Fruit fly (Drosophila melanogaster): ENCODE data around the gene CG31156.

Gene CG31156

dm6 chr3R:22596450-22596849, 17.0 kb downstream of the CG31156 start (continued):
- TF ChIP-seq CG13296 (GFP tag; optimal IDR thresholded peaks at IDR 0.05), result peak; percentile 56
- peak; percentile 43 for TF ChIP-seq unpg (GFP tag; optimal IDR thresholded peaks at IDR 0.05)
- TF ChIP-seq gsb (GFP tag; IDR thresholded peaks at IDR 0.05), result peak; percentile 22; the same call in 1 of the 2 replicates
- TF ChIP-seq CG11695 (GFP tag; IDR thresholded peaks at IDR 0.05), result peak; percentile 73; the same call in 2 of the 3 replicates
- peak; percentile 21 for TF ChIP-seq ewg (GFP tag; optimal IDR thresholded peaks at IDR 0.05)
- TF ChIP-seq Med (GFP tag), result peak; percentile 93
- peak; percentile 79 for TF ChIP-seq Xrp1 (GFP tag; IDR thresholded peaks at IDR 0.05)
- 0 out of 2 replicates have a peak, but pooled peaks have one; percentile 12 for TF ChIP-seq CG31441 (GFP tag; IDR thresholded peaks at IDR 0.05)
- peak; percentile 59 for TF ChIP-seq CG17359 (tag; optimal IDR thresholded peaks at IDR 0.05)
- TF ChIP-seq Awh (GFP tag; IDR thresholded peaks at IDR 0.05), result peak; percentile 80
- TF ChIP-seq slp2 (GFP tag; optimal IDR thresholded peaks at IDR 0.05), result no peak
- TF ChIP-seq CG11093 (GFP tag; IDR thresholded peaks at IDR 0.05), result peak; percentile 7; the same call in 1 of the 3 replicates
- TF ChIP-seq CG12391 (tag; optimal IDR thresholded peaks at IDR 0.05), result peak; percentile 11
- TF ChIP-seq CG34376 (GFP tag; optimal IDR thresholded peaks at IDR 0.05), result peak; percentile 33
- TF ChIP-seq CG12236 (GFP tag; optimal IDR thresholded peaks at IDR 0.05), result peak; percentile 53
- peak; percentile 21; the same call in 1 of the 3 replicates for TF ChIP-seq row (GFP tag; IDR thresholded peaks at IDR 0.05)
- no peak for TF ChIP-seq H2.0 (GFP tag; IDR thresholded peaks at IDR 0.05)
- TF ChIP-seq caup (GFP tag; optimal IDR thresholded peaks at IDR 0.05; ENCODE audit: severe bottlenecking), result peak; percentile 62
- TF ChIP-seq fd64A (GFP tag; optimal IDR thresholded peaks at IDR 0.05), result peak; percentile 70
- peak; percentile 32 for TF ChIP-seq CG10366 (GFP tag; IDR thresholded peaks at IDR 0.05)
- no peak for TF ChIP-seq crc (GFP tag; optimal IDR thresholded peaks at IDR 0.05)
- peak; percentile 30 for TF ChIP-seq pnt (GFP tag; optimal IDR thresholded peaks at IDR 0.05)
- peak; percentile 12 for TF ChIP-seq en (GFP tag; optimal IDR thresholded peaks at IDR 0.05)
- no peak for TF ChIP-seq crol (GFP tag; IDR thresholded peaks at IDR 0.05)
- peak; percentile 11 for TF ChIP-seq NfI (GFP tag; optimal IDR thresholded peaks at IDR 0.05)
- peak; percentile 27 for TF ChIP-seq Sox102F (GFP tag; optimal IDR thresholded peaks at IDR 0.05)
- peak; percentile 46 for TF ChIP-seq schlank (tag; optimal IDR thresholded peaks at IDR 0.05)
- TF ChIP-seq CG11247 (GFP tag; IDR thresholded peaks at IDR 0.05), result peak; percentile 52; the same call in 1 of the 2 replicates
- TF ChIP-seq CG3407 (GFP tag; optimal IDR thresholded peaks at IDR 0.05), result peak; percentile 66
- TF ChIP-seq Hr3 (GFP tag; optimal IDR thresholded peaks at IDR 0.05), result no peak
- TF ChIP-seq danr (GFP tag; IDR thresholded peaks at IDR 0.05), result 0 out of 2 replicates have a peak, but pooled peaks have one; percentile 40
- TF ChIP-seq inv (GFP tag; IDR thresholded peaks at IDR 0.05; ENCODE audit: partially characterized antibody), result no peak
- peak; percentile 59 for TF ChIP-seq CG15514 (GFP tag; optimal IDR thresholded peaks at IDR 0.05)
- TF ChIP-seq NC2α (GFP tag; optimal IDR thresholded peaks at IDR 0.05), result peak; percentile 32
- TF ChIP-seq Rx (GFP tag; IDR thresholded peaks at IDR 0.05), result no peak
- TF ChIP-seq CG10543 (GFP tag; optimal IDR thresholded peaks at IDR 0.05), result peak; percentile 34
- no peak for TF ChIP-seq CG8388 (GFP tag; optimal IDR thresholded peaks at IDR 0.05)
- TF ChIP-seq lov (optimal IDR thresholded peaks at IDR 0.05), result no peak
- TF ChIP-seq lov (GFP tag; IDR thresholded peaks at IDR 0.05), result peak; percentile 59; the same call in 1 of the 3 replicates
- peak; percentile 31 for TF ChIP-seq CG2116 (GFP tag; optimal IDR thresholded peaks at IDR 0.05)
- TF ChIP-seq Dad (GFP tag; optimal IDR thresholded peaks at IDR 0.05), result peak; percentile 3
- peak; percentile 7 for TF ChIP-seq CG2712 (tag; optimal IDR thresholded peaks at IDR 0.05)
- TF ChIP-seq sc (optimal IDR thresholded peaks at IDR 0.05), result no peak
- peak; percentile 26 for TF ChIP-seq sc (GFP tag; optimal IDR thresholded peaks at IDR 0.05)
- TF ChIP-seq pum (GFP tag; optimal IDR thresholded peaks at IDR 0.05), result no peak
- TF ChIP-seq CG43689 (GFP tag; IDR thresholded peaks at IDR 0.05), result peak; percentile 40; the same call in 1 of the 2 replicates
- no peak for TF ChIP-seq CkIIα-i1 (GFP tag; IDR thresholded peaks at IDR 0.05)
- peak in 1 of 2 experiments; percentile 55 for TF ChIP-seq bsh (GFP tag; optimal IDR thresholded peaks at IDR 0.05)
- TF ChIP-seq CG2129 (GFP tag; IDR thresholded peaks at IDR 0.05; ENCODE audit: partially characterized antibody), result no peak
- TF ChIP-seq CG7928 (GFP tag; optimal IDR thresholded peaks at IDR 0.05), result no peak
- peak; percentile 39 for TF ChIP-seq Blimp-1 (GFP tag; optimal IDR thresholded peaks at IDR 0.05)
